Fruit fly (Drosophila melanogaster) whole organism, embryonic: ENCODE results near the gene hd.

Experiments used
- CG15514 ChIP-seq: fragments of 200-800 bp; sonication (Bioruptor generic); optimal IDR thresholded peaks from 3 replicates; lab custom pipeline; 2017; ENCODE audit warnings: missing biosample characterization, missing genetic modification characterization, mild to moderate bottlenecking, moderate library complexity, missing genetic modification reagents
- CG2875 ChIP-seq: fragments of 200-800 bp; sonication (Bioruptor generic); optimal IDR thresholded peaks from 2 replicates; lab custom pipeline; 2017; ENCODE audit warnings: missing biosample characterization, mild to moderate bottlenecking, missing genetic modification characterization, missing genetic modification reagents
- CG32772 ChIP-seq: fragments of 200-800 bp; sonication (Bioruptor generic); IDR thresholded peaks from 2 replicates; pipeline ENCODE4 v1.3.6; 2022; ENCODE audit warnings: missing biosample characterization, missing genetic modification characterization
- CG4424 ChIP-seq: fragments of 200-800 bp; sonication (Bioruptor generic); optimal IDR thresholded peaks from 3 replicates; lab custom pipeline; 2016; ENCODE audit warnings: missing biosample characterization, missing genetic modification characterization
- CG4707 ChIP-seq: fragments of 200-800 bp; sonication (Bioruptor generic); optimal IDR thresholded peaks from 2 replicates; lab custom pipeline; 2018; ENCODE audit warnings: missing biosample characterization, mild to moderate bottlenecking, missing genetic modification characterization, moderate library complexity
- CG7786 ChIP-seq: fragments of 200-800 bp; sonication (Bioruptor generic); optimal IDR thresholded peaks from 2 replicates; lab custom pipeline; 2016; ENCODE audit warnings: missing biosample characterization, missing genetic modification characterization
- Dref ChIP-seq: fragments of 200-800 bp; sonication (Bioruptor generic); IDR thresholded peaks from 2 replicates; pipeline ENCODE4 v1.3.6; 2022; ENCODE audit warnings: missing biosample characterization, missing genetic modification characterization
- Hr51 ChIP-seq, 2 experiments: fragments of 200-800 bp; sonication (Bioruptor generic); optimal IDR thresholded peaks; 2 replicates in 1 of 2; 3 replicates in 1 of 2; lab custom pipeline; 2016 to 2018; ENCODE audit warnings: missing biosample characterization in 2 of 2, missing genetic modification characterization in 2 of 2, mild to moderate bottlenecking in 1 of 2, moderate library complexity in 1 of 2
- crol ChIP-seq: fragments of 200-800 bp; sonication (Bioruptor generic); IDR thresholded peaks from 2 replicates; pipeline ENCODE4 v1.3.6; 2022; ENCODE audit warnings: missing biosample characterization, missing genetic modification characterization
- ftz-f1 ChIP-seq: fragments of 200-800 bp; sonication (Bioruptor generic); optimal IDR thresholded peaks from 2 replicates; lab custom pipeline; 2016; ENCODE audit warnings: missing biosample characterization, missing genetic modification characterization
- hbn ChIP-seq: fragments of 200-800 bp; sonication (Bioruptor generic); IDR thresholded peaks from 2 replicates; pipeline ENCODE4 v1.3.6; 2022; ENCODE audit warnings: missing biosample characterization, missing genetic modification characterization; ENCODE audit not compliant: partially characterized antibody
- mam ChIP-seq: fragments of 200-800 bp; sonication (Bioruptor generic); optimal IDR thresholded peaks from 3 replicates; lab custom pipeline; 2016; ENCODE audit warnings: missing biosample characterization, missing genetic modification characterization
- so ChIP-seq: fragments of 200-800 bp; sonication (Bioruptor generic); IDR thresholded peaks from 3 replicates; pipeline ENCODE4 v1.3.6; 2022; ENCODE audit warnings: missing biosample characterization, missing genetic modification characterization
- stwl ChIP-seq: fragments of 200-800 bp; sonication (Bioruptor generic); optimal IDR thresholded peaks from 3 replicates; lab custom pipeline; 2018; ENCODE audit warnings: missing biosample characterization, mild to moderate bottlenecking, missing genetic modification characterization, moderate library complexity

DNA sequence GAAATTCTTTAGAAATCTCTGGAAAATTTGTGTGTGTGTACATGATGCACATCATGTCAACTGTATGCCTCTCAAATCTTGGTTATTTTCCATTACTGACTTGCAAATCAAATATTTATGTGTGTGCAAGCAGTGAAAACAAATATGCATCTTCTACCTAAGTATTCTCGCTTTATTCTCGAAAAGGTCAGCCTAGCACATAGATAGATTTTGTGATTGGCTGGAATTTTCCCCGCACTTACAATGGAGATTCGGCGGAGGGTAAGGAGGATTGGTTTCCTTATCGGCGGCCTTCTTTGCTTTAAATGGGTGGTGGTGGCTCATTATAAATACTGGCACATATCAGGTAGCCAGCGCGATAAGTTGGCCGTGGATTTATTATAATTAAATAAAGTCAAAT lies 46.9 kb downstream of the hd start:
- TF ChIP-seq crol (GFP tag; lab: Robert Waterston, UW) (0 out of 2 replicates have a peak, but pooled peaks have one; percentile 19), CG2875 (peak; percentile 30), CG4424 (GFP tag; lab: Kevin White, UChicago) (no peak), CG15514 (GFP tag; lab: Kevin White, UChicago) (no peak), Hr51 (GFP tag; optimal IDR thresholded peaks at IDR 0.05; lab: Kevin White, UChicago) (no peak), so (GFP tag; lab: Robert Waterston, UW) (no peak), stwl (tag; lab: Kevin White, UChicago) (no peak), Dref (GFP tag; lab: Robert Waterston, UW) (no peak), CG32772 (GFP tag; lab: Robert Waterston, UW) (no peak), mam (GFP tag; lab: Kevin White, UChicago) (no peak), hbn (GFP tag; lab: Robert Waterston, UW) (no peak), CG4707 (no peak), ftz-f1 (GFP tag; lab: Kevin White, UChicago) (no peak), CG7786 (GFP tag; lab: Kevin White, UChicago) (no peak)
